Fruit fly (Drosophila melanogaster): ENCODE results near the gene Apc.

Apc gene

DNA sequence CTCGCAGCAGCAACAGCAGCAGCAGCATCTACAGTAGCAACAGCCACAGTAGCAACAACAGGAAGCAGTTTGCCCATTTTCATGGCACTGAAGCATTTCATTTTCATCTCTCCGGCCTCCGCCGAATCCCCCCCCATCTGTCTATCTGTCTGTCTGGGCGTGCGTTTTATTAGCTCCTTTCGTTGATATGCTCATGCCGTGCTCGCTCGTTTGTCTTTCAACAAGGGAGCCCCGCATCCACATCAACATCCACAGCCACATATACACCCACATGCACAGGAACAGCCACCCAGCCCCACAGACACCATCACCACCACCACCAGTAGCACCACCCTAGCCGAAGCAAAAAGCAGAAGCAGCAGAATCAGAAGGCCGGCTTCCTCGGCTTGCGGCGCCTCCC is 7.0 kb upstream of the Apc start (continued):
- TF ChIP-seq MTF-1 (GFP tag; optimal IDR thresholded peaks at IDR 0.05; ENCODE audit: borderline replicate concordance) (no peak), Rfx (GFP tag; IDR thresholded peaks at IDR 0.05) (no peak), CG43689 (GFP tag; IDR thresholded peaks at IDR 0.05) (no peak), so (GFP tag; IDR thresholded peaks at IDR 0.05) (no peak), B-H2 (GFP tag; optimal IDR thresholded peaks at IDR 0.05) (no peak), TFAM (GFP tag; optimal IDR thresholded peaks at IDR 0.05) (no peak), jumu (GFP tag; optimal IDR thresholded peaks at IDR 0.05) (no peak), CG15269 (tag; optimal IDR thresholded peaks at IDR 0.05) (no peak), lmd (GFP tag; IDR thresholded peaks at IDR 0.05) (no peak), tna (GFP tag; IDR thresholded peaks at IDR 0.05; ENCODE audit: partially characterized antibody) (no peak), abd-A (tag; optimal IDR thresholded peaks at IDR 0.05) (peak; percentile 92), crol (GFP tag; IDR thresholded peaks at IDR 0.05) (peak; percentile 87), cg (GFP tag; optimal IDR thresholded peaks at IDR 0.05) (peak; percentile 50), Adf1 (GFP tag; IDR thresholded peaks at IDR 0.05) (peak; percentile 8; the same call in 1 of the 2 replicates), ftz-f1 (GFP tag; optimal IDR thresholded peaks at IDR 0.05) (no peak), CG2120 (GFP tag; optimal IDR thresholded peaks at IDR 0.05) (no peak), lilli (GFP tag; optimal IDR thresholded peaks at IDR 0.05) (no peak), CG14050 (GFP tag; IDR thresholded peaks at IDR 0.05) (no peak), CG13624 (GFP tag; optimal IDR thresholded peaks at IDR 0.05) (no peak), CG11085 (GFP tag; IDR thresholded peaks at IDR 0.05) (no peak), ap (GFP tag; IDR thresholded peaks at IDR 0.05) (no peak), CG4820 (GFP tag; optimal IDR thresholded peaks at IDR 0.05) (no peak), mam (GFP tag; optimal IDR thresholded peaks at IDR 0.05) (no peak), CG15479 (GFP tag; optimal IDR thresholded peaks at IDR 0.05) (no peak), Bgb (GFP tag; IDR thresholded peaks at IDR 0.05; ENCODE audit: partially characterized antibody) (no peak), Lim3 (GFP tag; IDR thresholded peaks at IDR 0.05) (no peak), Doc2 (GFP tag; IDR thresholded peaks at IDR 0.05) (no peak), CG18599 (GFP tag; optimal IDR thresholded peaks at IDR 0.05) (no peak), chm (GFP tag; IDR thresholded peaks at IDR 0.05) (0 out of 2 replicates have a peak, but pooled peaks have one; percentile 10), sr (GFP tag; IDR thresholded peaks at IDR 0.05) (0 out of 3 replicates have a peak, but pooled peaks have one; percentile 36), Hmr (GFP tag; optimal IDR thresholded peaks at IDR 0.05) (no peak), D19A (tag; optimal IDR thresholded peaks at IDR 0.05) (no peak), CG15601 (tag; optimal IDR thresholded peaks at IDR 0.05) (no peak), CG34422 (GFP tag; IDR thresholded peaks at IDR 0.05) (no peak), maf-S (GFP tag; optimal IDR thresholded peaks at IDR 0.05) (no peak), CG3726 (GFP tag; IDR thresholded peaks at IDR 0.05) (no peak), stc (GFP tag; IDR thresholded peaks at IDR 0.05) (no peak), CG12299 (tag; optimal IDR thresholded peaks at IDR 0.05) (no peak), sug (tag; optimal IDR thresholded peaks at IDR 0.05) (no peak), tin (GFP tag; optimal IDR thresholded peaks at IDR 0.05) (no peak), Stat92E (GFP tag; optimal IDR thresholded peaks at IDR 0.05) (no peak), Camta (GFP tag; optimal IDR thresholded peaks at IDR 0.05) (no peak), CG30431 (GFP tag; optimal IDR thresholded peaks at IDR 0.05) (no peak), Oli (tag; optimal IDR thresholded peaks at IDR 0.05) (no peak), twi (tag; optimal IDR thresholded peaks at IDR 0.05) (no peak), Med (GFP tag) (peak; percentile 79), D (optimal IDR thresholded peaks at IDR 0.05) (no peak), D (GFP tag; optimal IDR thresholded peaks at IDR 0.05) (no peak), CG12391 (tag; optimal IDR thresholded peaks at IDR 0.05) (no peak), Usf (GFP tag; optimal IDR thresholded peaks at IDR 0.05) (no peak), CG1792 (GFP tag; optimal IDR thresholded peaks at IDR 0.05) (no peak), org-1 (GFP tag; optimal IDR thresholded peaks at IDR 0.05) (peak; percentile 59)
